Fruit fly (Drosophila melanogaster) S2 (cell line): Measurements from ENCODE around the gene stet.

ENCODE experiments used
- CG8478 ChIP-seq: fragments of >200 bp; optimal IDR thresholded peaks from 2 replicates; lab custom pipeline; 2018
- CTCF ChIP-seq, 2 experiments: fragments of >200 bp; optimal IDR thresholded peaks; 2 replicates each; lab custom pipeline; 2018

- TF ChIP-seq CTCF (optimal IDR thresholded peaks at IDR 0.05; lab: Kevin White, UChicago) (no peak), CG8478 (lab: Kevin White, UChicago) (no peak)
Observed at dm6 chr3L:1447803-1448517, 41.4 kb downstream of the stet start.
